Worm (Caenorhabditis elegans) whole organism, midembryonic: Measurements from ENCODE around the gene ada-2.

Experiments
- T22C8.4 ChIP-seq: fragments of 200-800 bp; sonication (Bioruptor generic); IDR thresholded peaks from 2 replicates; pipeline ENCODE4 v1.3.6; 2022; ENCODE audit warnings: missing genetic modification characterization, missing compliant biosample characterization
- cog-1 ChIP-seq: sonication (generic microtip); optimal IDR thresholded peaks from 2 replicates; lab custom pipeline; 2016; ENCODE audit warnings: missing genetic modification characterization, missing compliant biosample characterization
- flt-1 ChIP-seq: fragments of 200-800 bp; sonication (Bioruptor generic); IDR thresholded peaks from 2 replicates; pipeline ENCODE4 v1.3.6; 2022; ENCODE audit warnings: missing genetic modification characterization, missing compliant biosample characterization
- klf-2 ChIP-seq: fragments of 200-800 bp; sonication (Bioruptor generic); conservative IDR thresholded peaks from 2 replicates; pipeline ENCODE4 v1.3.6; 2022; ENCODE audit warnings: missing genetic modification reagents, missing genetic modification characterization, missing compliant biosample characterization
- med-1 ChIP-seq: sonication (generic microtip); optimal IDR thresholded peaks from 2 replicates; lab custom pipeline; 2017; ENCODE audit warnings: missing genetic modification characterization, mild to moderate bottlenecking, missing compliant biosample characterization, antibody characterized with exemption, missing genetic modification reagents; ENCODE audit not compliant: insufficient read depth
- ref-1 ChIP-seq: fragments of 200-800 bp; sonication (Bioruptor generic); conservative IDR thresholded peaks from 2 replicates; pipeline ENCODE4 v1.3.6; 2022; ENCODE audit warnings: missing genetic modification reagents, missing genetic modification characterization, missing compliant biosample characterization
- tab-1 ChIP-seq: fragments of 200-800 bp; sonication (Bioruptor generic); IDR thresholded peaks from 2 replicates; pipeline ENCODE4 v1.3.6; 2022; ENCODE audit warnings: missing genetic modification characterization, missing compliant biosample characterization
- ztf-23 ChIP-seq: fragments of 200-800 bp; sonication (Bioruptor generic); IDR thresholded peaks from 2 replicates; pipeline ENCODE4 v1.3.6; 2022; ENCODE audit warnings: missing genetic modification reagents, missing genetic modification characterization, missing compliant biosample characterization
- ztf-29 ChIP-seq: fragments of 200-800 bp; sonication (Bioruptor generic); IDR thresholded peaks from 2 replicates; pipeline ENCODE4 v1.3.6; 2022; ENCODE audit warnings: missing genetic modification reagents, missing genetic modification characterization, missing compliant biosample characterization

Gene ada-2

DNA sequence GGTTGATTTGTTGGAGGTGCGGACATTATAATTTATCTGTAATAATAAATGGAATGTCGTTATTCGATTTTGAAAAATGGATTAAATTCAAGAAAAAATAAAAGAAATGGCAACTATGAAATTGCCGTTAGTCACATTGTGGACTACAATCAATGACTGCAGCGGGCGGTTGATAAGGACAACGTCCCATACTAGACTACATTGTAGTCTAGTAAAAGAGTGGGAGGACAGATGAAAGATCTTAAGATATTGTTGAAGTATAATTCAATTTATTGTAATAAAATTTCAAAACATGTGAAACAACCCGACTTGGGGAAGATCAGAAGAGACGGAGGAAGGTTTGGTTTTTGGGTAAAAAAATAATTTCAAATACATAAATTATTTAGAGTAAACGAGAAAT, at the start of gene ada-2, which contains the start of gene prx-13:
TSS of gene ada-2 (plus strand) at position 282 of the 400 bp plus-strand sequence.
TSS of gene prx-13 (minus strand) at position 38 of the 400 bp plus-strand sequence.
- TF ChIP-seq klf-2 (GFP tag; lab: Robert Waterston, UW): no peak
- no peak for TF ChIP-seq ztf-23 (GFP tag; lab: Robert Waterston, UW)
- TF ChIP-seq ztf-29 (GFP tag; lab: Robert Waterston, UW): no peak
- TF ChIP-seq T22C8.4 (GFP tag; lab: Robert Waterston, UW): no peak
- no peak for TF ChIP-seq tab-1
- no peak for TF ChIP-seq ref-1 (GFP tag; lab: Robert Waterston, UW)
- TF ChIP-seq med-1 (GFP tag; lab: Kevin White, UChicago): no peak
- TF ChIP-seq flt-1 (GFP tag; lab: Robert Waterston, UW): no peak
- no peak for TF ChIP-seq cog-1

DNA sequence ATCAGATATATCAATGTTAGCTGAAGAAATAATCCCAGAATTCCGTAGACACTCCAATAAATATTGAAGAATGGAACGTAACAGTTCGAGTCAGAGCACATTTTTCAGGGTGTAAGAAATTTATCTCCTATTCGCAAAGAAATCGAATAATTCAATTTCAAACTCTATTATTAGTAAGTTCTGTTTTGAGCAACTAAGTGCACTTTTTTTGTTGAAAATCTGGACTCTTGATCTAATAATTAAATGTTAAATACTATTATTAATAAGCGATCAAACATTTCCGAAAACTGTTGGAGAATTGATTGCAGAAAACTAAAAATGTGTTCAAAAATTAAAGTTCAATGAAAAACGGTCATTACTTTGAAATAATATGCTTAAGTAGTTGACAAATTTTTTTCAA, 48.9 kb upstream of the ada-2 start, which contains the start of gene srd-56:
TSS of gene srd-56 (minus strand) at position 101 of the 400 bp plus-strand sequence.
- TF ChIP-seq cog-1: no peak
- TF ChIP-seq flt-1 (GFP tag; lab: Robert Waterston, UW): no peak
- TF ChIP-seq ref-1 (GFP tag; lab: Robert Waterston, UW): no peak
- no peak for TF ChIP-seq tab-1
- TF ChIP-seq ztf-29 (GFP tag; lab: Robert Waterston, UW): no peak
- no peak for TF ChIP-seq T22C8.4 (GFP tag; lab: Robert Waterston, UW)

DNA sequence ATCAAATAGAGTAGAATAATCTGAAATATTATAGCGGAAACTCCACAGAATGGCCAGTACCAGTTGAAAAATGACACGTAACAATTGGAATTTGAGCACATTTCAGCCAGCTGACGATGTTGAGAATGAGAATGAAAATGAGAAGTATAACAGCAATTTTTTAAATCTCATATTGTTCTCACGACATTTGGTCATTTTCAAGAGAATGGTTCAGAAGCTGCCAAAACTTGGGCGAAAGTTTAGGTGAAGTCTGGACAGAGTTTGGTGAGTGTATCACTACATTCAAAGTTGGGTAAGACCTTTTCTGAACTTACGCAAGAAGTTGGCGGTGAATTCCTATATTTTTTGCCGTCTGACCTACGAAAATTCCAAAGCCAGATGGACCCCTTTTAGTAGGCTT, 47.1 kb upstream of the ada-2 start, which contains the start of gene srd-58:
TSS of gene srd-58 (minus strand) at position 101 of the 400 bp plus-strand sequence.
- TF ChIP-seq T22C8.4 (GFP tag; lab: Robert Waterston, UW): no peak
- no peak for TF ChIP-seq tab-1
- TF ChIP-seq flt-1 (GFP tag; lab: Robert Waterston, UW): no peak

DNA sequence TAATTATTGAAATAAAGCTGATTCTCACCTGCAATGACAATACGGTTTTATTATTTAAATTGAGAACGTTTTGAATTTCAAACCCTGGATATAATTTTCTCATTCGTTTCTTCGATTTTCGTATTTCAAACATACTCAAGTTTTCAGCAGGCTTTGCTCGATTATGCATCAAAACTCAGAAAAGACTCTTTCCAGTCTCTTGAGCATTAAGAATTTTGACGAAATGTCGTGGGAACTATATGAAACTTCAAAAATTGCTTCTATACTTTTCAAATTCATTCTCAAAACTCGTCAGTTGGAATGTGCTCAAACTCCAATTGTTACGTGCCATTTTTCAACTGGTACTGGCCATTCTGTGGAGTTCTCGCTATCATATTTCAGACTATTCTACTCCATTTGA, 46.7 kb upstream of the ada-2 start, which contains the start of gene srd-59:
TSS of gene srd-59 (plus strand) at position 301 of the 400 bp plus-strand sequence.
- TF ChIP-seq T22C8.4 (GFP tag; lab: Robert Waterston, UW) (no peak), flt-1 (GFP tag; lab: Robert Waterston, UW) (no peak), ref-1 (GFP tag; lab: Robert Waterston, UW) (no peak), med-1 (GFP tag; lab: Kevin White, UChicago) (no peak)

DNA sequence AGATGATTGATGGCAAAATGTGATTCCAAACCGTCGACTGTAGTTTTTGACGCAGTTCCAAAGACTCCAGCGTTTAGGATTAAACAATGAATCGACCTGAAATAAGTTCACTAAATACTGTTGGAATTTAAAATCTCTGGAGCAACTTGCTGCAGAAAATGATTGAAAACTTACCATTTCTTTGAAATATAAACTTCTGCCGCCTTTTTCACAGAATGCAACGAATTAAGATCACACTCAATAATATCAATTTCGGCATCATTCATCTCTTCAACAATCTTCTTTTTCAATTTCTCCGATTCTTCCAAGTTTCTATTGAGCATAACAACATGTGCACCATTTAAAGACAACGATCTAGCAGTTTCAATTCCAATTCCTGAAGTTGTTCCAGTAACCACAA, 44.4 kb upstream of the ada-2 start:
- no peak for TF ChIP-seq ztf-23 (GFP tag; lab: Robert Waterston, UW)

DNA sequence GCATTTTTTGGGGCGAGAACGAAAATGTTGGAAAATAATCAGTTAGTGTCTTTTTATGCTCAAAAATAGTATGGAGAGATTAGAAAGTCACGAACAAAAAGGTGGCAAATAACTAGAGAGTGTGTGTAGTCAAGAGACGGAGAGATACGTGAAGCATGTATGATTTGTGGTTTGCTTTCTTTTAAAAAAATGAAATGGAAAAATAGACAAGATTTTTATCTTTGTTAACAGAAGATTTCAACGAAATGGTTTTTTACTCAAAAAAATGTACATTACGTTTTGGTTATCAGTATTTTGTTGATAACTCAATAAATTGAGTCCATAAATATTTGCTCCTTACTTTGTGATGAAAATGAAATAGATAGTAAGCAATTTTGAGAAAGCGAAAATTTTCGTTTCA, 43.9 kb upstream of the ada-2 start, which contains the start of gene dhs-7:
TSS of gene dhs-7 (minus strand) at position 277 of the 400 bp plus-strand sequence.
- TF ChIP-seq cog-1: no peak
- no peak for TF ChIP-seq tab-1
- TF ChIP-seq med-1 (GFP tag; lab: Kevin White, UChicago): no peak
- TF ChIP-seq klf-2 (GFP tag; lab: Robert Waterston, UW): no peak
- TF ChIP-seq ztf-23 (GFP tag; lab: Robert Waterston, UW): no peak
- no peak for TF ChIP-seq ref-1 (GFP tag; lab: Robert Waterston, UW)
- TF ChIP-seq ztf-29 (GFP tag; lab: Robert Waterston, UW): no peak
- TF ChIP-seq flt-1 (GFP tag; lab: Robert Waterston, UW): no peak
- no peak for TF ChIP-seq T22C8.4 (GFP tag; lab: Robert Waterston, UW)

DNA sequence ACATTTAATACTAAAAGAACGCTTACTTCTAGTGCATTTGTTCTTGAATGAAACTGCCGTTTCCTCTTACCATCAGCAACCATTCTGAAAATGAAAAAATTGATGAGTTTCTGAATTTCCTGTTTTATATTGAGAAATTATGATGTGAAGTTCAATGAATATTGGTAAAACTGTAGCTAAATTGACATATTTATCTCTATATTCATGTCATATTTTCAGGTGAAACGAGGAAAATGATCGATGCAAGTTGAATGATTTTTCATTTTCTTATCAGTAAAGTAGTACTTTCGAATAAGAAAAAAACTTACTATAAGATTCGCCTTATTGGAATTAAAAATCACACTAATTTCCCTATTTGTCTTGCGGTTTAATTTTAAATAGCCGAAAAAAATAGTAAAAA, 41.9 kb upstream of the ada-2 start, which contains the start of gene E04F6.15:
TSS of gene E04F6.15 (minus strand) at position 101 of the 400 bp plus-strand sequence.
- TF ChIP-seq ztf-23 (GFP tag; lab: Robert Waterston, UW): no peak
- no peak for TF ChIP-seq tab-1

- no peak for TF ChIP-seq med-1 (GFP tag; lab: Kevin White, UChicago)
- TF ChIP-seq cog-1: no peak
- TF ChIP-seq tab-1: no peak
- no peak for TF ChIP-seq flt-1 (GFP tag; lab: Robert Waterston, UW)
- no peak for TF ChIP-seq ztf-29 (GFP tag; lab: Robert Waterston, UW)
- no peak for TF ChIP-seq klf-2 (GFP tag; lab: Robert Waterston, UW)
- no peak for TF ChIP-seq T22C8.4 (GFP tag; lab: Robert Waterston, UW)
- TF ChIP-seq ref-1 (GFP tag; lab: Robert Waterston, UW): no peak
- TF ChIP-seq ztf-23 (GFP tag; lab: Robert Waterston, UW): no peak
Measured at ce11 chrII:7211280-7211679, 40.8 kb upstream of the ada-2 start, which contains the start of gene E04F6.8. E04F6.8 (minus strand) TSS chrII:7211380.

- TF ChIP-seq klf-2 (GFP tag; lab: Robert Waterston, UW) (no peak), ztf-29 (GFP tag; lab: Robert Waterston, UW) (no peak), ref-1 (GFP tag; lab: Robert Waterston, UW) (no peak), tab-1 (no peak), ztf-23 (GFP tag; lab: Robert Waterston, UW) (no peak), med-1 (GFP tag; lab: Kevin White, UChicago) (no peak), T22C8.4 (GFP tag; lab: Robert Waterston, UW) (no peak), cog-1 (no peak), flt-1 (GFP tag; lab: Robert Waterston, UW) (no peak)
Measured at ce11 chrII:7212059-7212458, 40.0 kb upstream of the ada-2 start, which contains the start of gene E04F6.9. E04F6.9 (minus strand) TSS chrII:7212159.

DNA sequence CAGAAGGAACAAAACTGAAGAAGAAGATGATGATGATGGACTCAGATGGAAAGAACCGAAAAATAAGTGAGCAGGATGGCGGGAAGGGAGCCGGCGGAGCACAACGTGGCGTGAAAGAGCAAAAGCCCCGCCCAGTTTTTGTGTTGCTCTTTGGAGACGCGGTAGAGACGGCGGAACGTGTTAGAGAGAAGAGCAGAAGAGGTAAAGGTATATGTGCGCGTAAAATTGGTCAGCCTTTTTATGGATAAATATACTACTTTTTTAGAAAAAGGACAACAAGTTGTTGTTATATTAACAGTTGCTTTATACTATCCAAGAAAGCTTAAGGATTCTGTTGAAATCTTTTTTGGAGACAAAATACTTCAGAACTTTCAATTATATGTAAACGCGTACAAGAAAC, 35.0 kb upstream of the ada-2 start, which contains the start of gene E04F6.10:
TSS of gene E04F6.10 (minus strand) at position 101 of the 400 bp plus-strand sequence.
- TF ChIP-seq ztf-23 (GFP tag; lab: Robert Waterston, UW) (no peak), flt-1 (GFP tag; lab: Robert Waterston, UW) (no peak), ztf-29 (GFP tag; lab: Robert Waterston, UW) (no peak), cog-1 (no peak), T22C8.4 (GFP tag; lab: Robert Waterston, UW) (no peak), med-1 (GFP tag; lab: Kevin White, UChicago) (no peak)
